Fruit fly (Drosophila melanogaster): ENCODE measurements around the gene CG42486.

Gene CG42486

DNA sequence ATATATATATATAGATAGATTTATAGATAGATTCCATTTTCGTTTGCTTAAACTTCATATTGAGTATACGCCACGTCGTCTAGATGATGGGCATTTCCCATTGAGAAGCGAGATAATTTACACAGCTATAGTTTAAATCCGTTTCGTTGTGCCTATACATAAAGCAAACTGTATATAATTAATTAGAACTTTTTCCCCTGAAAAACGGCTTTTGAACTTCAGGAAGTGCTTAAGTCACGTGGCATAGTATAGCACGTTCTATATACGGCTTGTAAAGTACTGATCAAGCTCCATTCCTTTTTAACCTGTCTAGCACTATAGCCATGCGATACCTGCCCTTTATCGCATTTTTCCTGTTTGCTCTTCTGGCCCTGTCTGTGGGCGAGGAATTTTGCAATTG, 3.3 kb upstream of the CG42486 start, which contains the start of gene Sfp33A3:
Gene Sfp33A3, plus strand, starts transcription at position 301 of the 400 bp plus-strand sequence.
- TF ChIP-seq CG8159 (tag; optimal IDR thresholded peaks at IDR 0.05): no peak
- TF ChIP-seq Snoo (tag; optimal IDR thresholded peaks at IDR 0.05): no peak
- no peak for TF ChIP-seq CG8301 (tag; optimal IDR thresholded peaks at IDR 0.05)
- TF ChIP-seq CG15710 (tag; optimal IDR thresholded peaks at IDR 0.05): no peak

DNA sequence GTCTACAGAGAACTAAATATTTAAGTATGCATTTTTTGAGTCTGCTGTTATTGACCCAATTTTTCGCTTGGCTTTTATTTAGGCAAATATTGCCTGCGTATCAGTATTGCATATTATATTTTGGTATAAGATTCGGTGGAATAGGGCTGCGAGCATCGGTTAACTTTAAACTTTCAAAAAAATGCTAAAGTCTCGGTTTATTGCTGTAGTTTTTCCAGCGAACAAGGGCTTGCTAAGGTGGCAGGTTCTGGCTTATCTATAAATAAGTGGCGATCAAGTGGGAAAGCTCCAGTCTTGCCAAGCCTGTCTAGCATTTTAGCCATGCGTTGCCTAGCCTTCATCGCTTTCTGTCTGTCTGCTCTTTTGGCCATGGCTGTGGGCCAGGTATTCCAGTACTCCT, 2.5 kb upstream of the CG42486 start, which contains the start of gene CG31704:
Gene CG31704, plus strand, starts transcription at position 301 of the 400 bp plus-strand sequence.
- TF ChIP-seq CG34367 (tag; optimal IDR thresholded peaks at IDR 0.05) (no peak), D1 (tag; optimal IDR thresholded peaks at IDR 0.05) (no peak), CG8159 (tag; optimal IDR thresholded peaks at IDR 0.05) (no peak), CG10348 (GFP tag; IDR thresholded peaks at IDR 0.05) (no peak), CG13204 (GFP tag; optimal IDR thresholded peaks at IDR 0.05) (no peak)

DNA sequence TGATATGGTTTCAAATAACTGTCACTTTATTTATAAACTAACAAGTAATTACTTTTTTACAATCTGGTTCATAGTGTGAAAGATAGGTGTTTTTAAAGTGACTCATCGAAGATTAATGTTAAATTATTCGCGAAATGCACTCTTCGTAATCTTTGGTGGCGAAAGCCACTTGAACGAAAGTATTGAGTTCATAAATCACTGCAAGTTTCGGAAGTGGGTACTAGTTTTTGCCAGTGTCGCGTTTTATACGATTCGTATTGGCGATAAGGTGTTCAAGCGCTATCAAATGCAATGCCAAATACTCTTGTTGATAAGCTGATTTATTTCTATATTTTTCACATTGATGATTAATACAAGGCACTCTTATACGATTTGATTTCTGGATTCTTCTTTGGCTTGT, 1.4 kb upstream of the CG42486 start:
- no peak for TF ChIP-seq gl (tag; optimal IDR thresholded peaks at IDR 0.05)
- no peak for TF ChIP-seq CG13204 (GFP tag; optimal IDR thresholded peaks at IDR 0.05)
- TF ChIP-seq Ets98B (GFP tag; IDR thresholded peaks at IDR 0.05): no peak
- TF ChIP-seq CG14655 (GFP tag; optimal IDR thresholded peaks at IDR 0.05): no peak
- TF ChIP-seq CG12605 (GFP tag; IDR thresholded peaks at IDR 0.05): no peak
- TF ChIP-seq fd96Ca (GFP tag; IDR thresholded peaks at IDR 0.05): no peak
- TF ChIP-seq CG34367 (tag; optimal IDR thresholded peaks at IDR 0.05): no peak
- TF ChIP-seq Pif1B (GFP tag; optimal IDR thresholded peaks at IDR 0.05): no peak
- no peak for TF ChIP-seq rn (GFP tag; IDR thresholded peaks at IDR 0.05)
- no peak for TF ChIP-seq Snoo (tag; optimal IDR thresholded peaks at IDR 0.05)
- TF ChIP-seq CG8159 (tag; optimal IDR thresholded peaks at IDR 0.05): no peak
- no peak for TF ChIP-seq CG4496 (GFP tag; IDR thresholded peaks at IDR 0.05)
- TF ChIP-seq CG32121 (GFP tag; IDR thresholded peaks at IDR 0.05): no peak
- no peak for TF ChIP-seq CG17806 (tag; optimal IDR thresholded peaks at IDR 0.05)
- TF ChIP-seq CG8301 (tag; optimal IDR thresholded peaks at IDR 0.05): no peak
- TF ChIP-seq CG9948 (tag; optimal IDR thresholded peaks at IDR 0.05): no peak

dm6 chr2L:11844278-11844677, 1.3 kb downstream of the CG42486 start:
- no peak for TF ChIP-seq CG4496 (GFP tag; IDR thresholded peaks at IDR 0.05)
- TF ChIP-seq CG34367 (tag; optimal IDR thresholded peaks at IDR 0.05): no peak
- no peak for TF ChIP-seq rn (GFP tag; IDR thresholded peaks at IDR 0.05)
- no peak for TF ChIP-seq CG15710 (tag; optimal IDR thresholded peaks at IDR 0.05)
- no peak for TF ChIP-seq gl (tag; optimal IDR thresholded peaks at IDR 0.05)
- no peak for TF ChIP-seq Snoo (tag; optimal IDR thresholded peaks at IDR 0.05)
- no peak for TF ChIP-seq D1 (tag; optimal IDR thresholded peaks at IDR 0.05)
- TF ChIP-seq CG8301 (tag; optimal IDR thresholded peaks at IDR 0.05): no peak
- TF ChIP-seq fd96Ca (GFP tag; IDR thresholded peaks at IDR 0.05): no peak
- no peak for TF ChIP-seq CG12605 (GFP tag; IDR thresholded peaks at IDR 0.05)
- no peak for TF ChIP-seq Pif1B (GFP tag; optimal IDR thresholded peaks at IDR 0.05)

- TF ChIP-seq CG34367 (tag; optimal IDR thresholded peaks at IDR 0.05) (no peak), CG4496 (GFP tag; IDR thresholded peaks at IDR 0.05) (no peak), CG14655 (GFP tag; optimal IDR thresholded peaks at IDR 0.05) (no peak), Ets98B (GFP tag; IDR thresholded peaks at IDR 0.05) (no peak), CG17806 (tag; optimal IDR thresholded peaks at IDR 0.05) (no peak), Snoo (tag; optimal IDR thresholded peaks at IDR 0.05) (no peak), CG8301 (tag; optimal IDR thresholded peaks at IDR 0.05) (no peak), CG13204 (GFP tag; optimal IDR thresholded peaks at IDR 0.05) (no peak), CG15710 (tag; optimal IDR thresholded peaks at IDR 0.05) (no peak), fd96Ca (GFP tag; IDR thresholded peaks at IDR 0.05) (no peak), Pif1B (GFP tag; optimal IDR thresholded peaks at IDR 0.05) (no peak), EcR (GFP tag; optimal IDR thresholded peaks at IDR 0.05) (no peak)
These were observed 2.3 kb downstream of the CG42486 start for dm6 chr2L:11845159-11845788.

- TF ChIP-seq CG14655 (GFP tag; optimal IDR thresholded peaks at IDR 0.05): no peak
These were observed 4.0 kb downstream of the CG42486 start, which contains the start of gene Mal-B1 for dm6 chr2L:11846926-11847325. Gene Mal-B1, plus strand, starts transcription at chr2L:11847226.

- TF ChIP-seq CG4496 (GFP tag; IDR thresholded peaks at IDR 0.05): 0 out of 3 replicates have a peak, but pooled peaks have one; percentile 9
- TF ChIP-seq EcR (GFP tag; optimal IDR thresholded peaks at IDR 0.05): no peak
These were observed 6.7 kb downstream of the CG42486 start, which contains the start of gene Mal-B2 for dm6 chr2L:11849658-11850057. Gene Mal-B2, plus strand, starts transcription at chr2L:11849958.

DNA sequence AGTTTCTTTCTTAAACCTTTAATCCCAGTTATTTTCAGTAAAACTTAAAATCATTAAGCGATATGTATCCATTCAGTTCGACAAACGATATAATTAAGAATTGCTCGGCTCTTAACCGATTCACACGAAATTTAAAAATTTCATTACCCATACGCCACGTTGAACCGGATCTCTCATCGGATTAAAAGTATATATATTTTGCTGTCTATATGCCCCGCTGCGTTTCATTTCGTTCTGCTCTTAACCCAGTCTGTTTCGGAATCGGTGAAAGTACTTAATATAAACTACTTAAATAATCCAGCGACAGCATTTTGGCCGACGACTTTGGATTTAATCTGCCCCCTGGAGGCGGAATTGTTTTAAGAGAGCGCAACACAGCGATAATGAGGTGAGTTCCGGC, 10.2 kb downstream of the CG42486 start, which contains the start of gene CG42751:
Gene CG42751, plus strand, starts transcription at position 301 of the 400 bp plus-strand sequence.
- TF ChIP-seq CG14655 (GFP tag; optimal IDR thresholded peaks at IDR 0.05) (no peak), CG9948 (tag; optimal IDR thresholded peaks at IDR 0.05) (no peak), Pif1A (GFP tag; optimal IDR thresholded peaks at IDR 0.05) (no peak), Pif1B (GFP tag; optimal IDR thresholded peaks at IDR 0.05) (no peak), CG32121 (GFP tag; IDR thresholded peaks at IDR 0.05) (no peak), CG13204 (GFP tag; optimal IDR thresholded peaks at IDR 0.05) (no peak), CG8301 (tag; optimal IDR thresholded peaks at IDR 0.05) (no peak), fd96Ca (GFP tag; IDR thresholded peaks at IDR 0.05) (no peak), EcR (GFP tag; optimal IDR thresholded peaks at IDR 0.05) (no peak), D1 (tag; optimal IDR thresholded peaks at IDR 0.05) (no peak), Ets98B (GFP tag; IDR thresholded peaks at IDR 0.05) (no peak), CG12605 (GFP tag; IDR thresholded peaks at IDR 0.05) (no peak), CG8159 (tag; optimal IDR thresholded peaks at IDR 0.05) (no peak), CG10348 (GFP tag; IDR thresholded peaks at IDR 0.05) (no peak), CG34367 (tag; optimal IDR thresholded peaks at IDR 0.05) (no peak), gl (tag; optimal IDR thresholded peaks at IDR 0.05) (no peak), Snoo (tag; optimal IDR thresholded peaks at IDR 0.05) (no peak), CG4496 (GFP tag; IDR thresholded peaks at IDR 0.05) (no peak), CG17806 (tag; optimal IDR thresholded peaks at IDR 0.05) (no peak), CG15710 (tag; optimal IDR thresholded peaks at IDR 0.05) (no peak)

Measured in whole organism, pupa.